Worm (Caenorhabditis elegans) whole organism, midembryonic: ENCODE data around the gene irld-30.
"Not testable (repeated sequence)": the region's sequence is repeated elsewhere in the genome, so short reads cannot be mapped to it uniquely, and the experiment has no call there.

Experiments
- T22C8.4 ChIP-seq: fragments of 200-800 bp; sonication (Bioruptor generic); IDR thresholded peaks from 2 replicates; pipeline ENCODE4 v1.3.6; 2022; ENCODE audit warnings: missing genetic modification characterization, missing compliant biosample characterization
- cog-1 ChIP-seq: sonication (generic microtip); optimal IDR thresholded peaks from 2 replicates; lab custom pipeline; 2016; ENCODE audit warnings: missing genetic modification characterization, missing compliant biosample characterization
- flt-1 ChIP-seq: fragments of 200-800 bp; sonication (Bioruptor generic); IDR thresholded peaks from 2 replicates; pipeline ENCODE4 v1.3.6; 2022; ENCODE audit warnings: missing genetic modification characterization, missing compliant biosample characterization
- klf-2 ChIP-seq: fragments of 200-800 bp; sonication (Bioruptor generic); conservative IDR thresholded peaks from 2 replicates; pipeline ENCODE4 v1.3.6; 2022; ENCODE audit warnings: missing genetic modification reagents, missing genetic modification characterization, missing compliant biosample characterization
- med-1 ChIP-seq: sonication (generic microtip); optimal IDR thresholded peaks from 2 replicates; lab custom pipeline; 2017; ENCODE audit warnings: missing genetic modification characterization, mild to moderate bottlenecking, missing compliant biosample characterization, antibody characterized with exemption, missing genetic modification reagents; ENCODE audit not compliant: insufficient read depth
- ref-1 ChIP-seq: fragments of 200-800 bp; sonication (Bioruptor generic); conservative IDR thresholded peaks from 2 replicates; pipeline ENCODE4 v1.3.6; 2022; ENCODE audit warnings: missing genetic modification reagents, missing genetic modification characterization, missing compliant biosample characterization
- tab-1 ChIP-seq: fragments of 200-800 bp; sonication (Bioruptor generic); IDR thresholded peaks from 2 replicates; pipeline ENCODE4 v1.3.6; 2022; ENCODE audit warnings: missing genetic modification characterization, missing compliant biosample characterization
- ztf-23 ChIP-seq: fragments of 200-800 bp; sonication (Bioruptor generic); IDR thresholded peaks from 2 replicates; pipeline ENCODE4 v1.3.6; 2022; ENCODE audit warnings: missing genetic modification reagents, missing genetic modification characterization, missing compliant biosample characterization
- ztf-29 ChIP-seq: fragments of 200-800 bp; sonication (Bioruptor generic); IDR thresholded peaks from 2 replicates; pipeline ENCODE4 v1.3.6; 2022; ENCODE audit warnings: missing genetic modification reagents, missing genetic modification characterization, missing compliant biosample characterization

Gene irld-30

ce11 chrV:2341285-2341684 lies at the start of gene irld-30:
TSS of gene irld-30 (minus strand) at chrV:2341385.
- TF ChIP-seq T22C8.4 (GFP tag; lab: Robert Waterston, UW): no peak
- no peak for TF ChIP-seq flt-1 (GFP tag; lab: Robert Waterston, UW)
- TF ChIP-seq ztf-29 (GFP tag; lab: Robert Waterston, UW): no peak
- TF ChIP-seq ref-1 (GFP tag; lab: Robert Waterston, UW): no peak
- no peak for TF ChIP-seq ztf-23 (GFP tag; lab: Robert Waterston, UW)
- TF ChIP-seq cog-1 (tag; lab: Kevin White, UChicago): no peak
- TF ChIP-seq med-1 (GFP tag; lab: Kevin White, UChicago): no peak
- no peak for TF ChIP-seq klf-2 (GFP tag; lab: Robert Waterston, UW)
- no peak for TF ChIP-seq tab-1

DNA sequence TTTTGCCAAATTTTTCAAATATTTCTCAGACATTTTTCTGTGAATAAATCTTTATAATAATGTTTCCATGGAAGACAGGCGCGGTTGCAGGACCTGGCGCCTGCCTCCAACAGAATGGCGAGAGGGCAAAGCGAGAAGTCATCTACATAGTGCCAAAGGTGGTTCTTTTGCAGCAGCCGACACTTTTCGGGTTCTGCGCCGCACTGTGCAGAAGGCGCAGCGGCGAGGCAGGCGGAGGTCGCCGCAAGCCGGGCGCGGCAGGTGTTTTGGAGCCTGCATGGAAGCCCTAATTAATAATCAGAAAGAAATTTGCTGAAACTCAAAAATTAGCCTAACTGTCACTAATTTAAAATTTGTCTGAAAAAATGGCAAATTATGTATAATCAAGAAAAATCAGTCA lies 2.4 kb upstream of the irld-30 start:
- TF ChIP-seq T22C8.4 (GFP tag; lab: Robert Waterston, UW) (no peak), ztf-29 (GFP tag; lab: Robert Waterston, UW) (no peak), klf-2 (GFP tag; lab: Robert Waterston, UW) (no peak), flt-1 (GFP tag; lab: Robert Waterston, UW) (no peak)

DNA sequence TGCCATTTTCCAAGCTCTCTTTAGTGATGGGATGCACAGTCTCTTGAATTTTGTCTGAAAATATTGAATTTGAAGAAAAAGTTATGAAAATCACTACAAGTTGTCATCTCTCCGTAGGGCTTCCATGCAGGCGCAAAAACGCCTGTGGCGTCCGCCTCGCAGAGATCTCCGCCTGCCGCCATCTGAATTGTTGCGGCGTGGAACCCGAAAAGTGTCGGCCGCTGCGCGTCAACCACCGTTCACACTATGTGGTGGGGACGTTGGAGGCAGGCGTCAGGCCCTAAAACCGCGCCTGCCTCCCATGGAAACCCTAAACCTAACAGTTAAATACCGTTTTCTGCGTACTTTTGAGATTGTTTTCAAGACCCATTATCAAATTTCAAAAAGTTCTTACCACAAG lies 898 bp upstream of the irld-30 start:
- no peak for TF ChIP-seq T22C8.4 (GFP tag; lab: Robert Waterston, UW)

DNA sequence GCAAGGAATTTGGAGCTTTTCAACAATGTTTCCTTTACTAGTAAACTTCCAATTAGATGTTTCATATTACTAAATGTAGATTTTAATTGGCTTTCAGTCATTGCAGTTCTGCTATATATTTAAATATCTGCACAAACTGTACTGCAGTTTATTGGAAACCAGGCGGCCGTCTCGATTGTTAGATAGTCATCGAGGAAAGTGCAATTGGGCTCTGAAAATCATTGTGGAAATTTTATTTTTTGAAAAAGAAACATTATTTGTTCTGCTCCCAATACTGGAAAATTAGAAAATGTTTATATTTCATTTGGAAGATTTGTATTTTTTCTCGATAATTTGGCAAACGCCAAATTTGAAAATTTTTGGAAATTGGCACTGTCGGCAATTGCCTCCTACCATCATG lies 2.6 kb downstream of the irld-30 start, which contains the start of gene irld-29:
irld-29 (minus strand) TSS at position 101 of the 400 bp plus-strand sequence.
- TF ChIP-seq klf-2 (GFP tag; lab: Robert Waterston, UW) (no peak), cog-1 (tag; lab: Kevin White, UChicago) (no peak), T22C8.4 (GFP tag; lab: Robert Waterston, UW) (no peak), tab-1 (no peak), flt-1 (GFP tag; lab: Robert Waterston, UW) (no peak), ztf-29 (GFP tag; lab: Robert Waterston, UW) (no peak)

- no peak for TF ChIP-seq med-1 (GFP tag; lab: Kevin White, UChicago)
- TF ChIP-seq T22C8.4 (GFP tag; lab: Robert Waterston, UW): no peak
- TF ChIP-seq ztf-29 (GFP tag; lab: Robert Waterston, UW): no peak
- no peak for TF ChIP-seq cog-1 (tag; lab: Kevin White, UChicago)
- TF ChIP-seq ref-1 (GFP tag; lab: Robert Waterston, UW): no peak
These were observed 5.0 kb downstream of the irld-30 start, which contains the start of gene irld-28 for ce11 chrV:2336151-2336550. TSS of gene irld-28 (minus strand) at chrV:2336251.

DNA sequence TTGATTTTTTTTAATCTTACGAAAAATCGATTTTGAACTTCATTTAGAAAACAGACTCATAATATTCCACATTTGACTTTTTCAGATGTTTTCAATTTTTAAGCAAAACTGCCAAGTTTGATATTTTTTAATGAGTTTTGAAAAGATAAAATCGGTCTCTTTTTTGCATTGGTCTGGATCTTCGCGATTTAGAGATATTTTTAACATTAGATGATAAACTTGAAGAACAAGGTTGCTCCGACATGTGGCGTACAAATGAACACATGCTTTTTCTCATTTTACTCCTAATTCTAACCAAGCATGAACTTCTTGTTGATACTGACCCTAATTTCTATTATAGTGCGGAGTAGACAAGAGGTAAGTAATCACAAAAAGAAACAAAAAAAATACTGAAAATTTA lies 9.6 kb downstream of the irld-30 start, which contains the start of gene irld-32:
irld-32 (plus strand) TSS at position 301 of the 400 bp plus-strand sequence.
- TF ChIP-seq ref-1 (GFP tag; lab: Robert Waterston, UW); ztf-29 (GFP tag; lab: Robert Waterston, UW); cog-1 (tag; lab: Kevin White, UChicago): not testable (repeated sequence)

DNA sequence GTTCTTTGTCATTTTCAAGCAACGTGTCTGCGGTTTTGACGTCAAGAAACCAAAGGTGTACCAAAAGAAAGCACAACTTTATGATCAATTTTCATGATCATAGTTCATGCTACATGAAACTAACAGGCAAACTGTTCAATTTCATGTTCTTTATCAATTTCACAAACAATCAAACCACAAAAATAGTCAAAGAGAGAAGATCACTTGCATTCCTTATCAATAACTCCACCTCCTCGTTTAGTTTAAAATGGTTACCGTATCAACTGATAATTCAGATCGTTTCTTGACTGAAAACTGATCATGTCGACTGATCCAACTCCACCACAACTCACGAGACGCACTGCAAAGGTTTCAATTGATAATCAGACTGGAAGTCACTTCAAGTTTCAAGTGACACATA lies 11.1 kb downstream of the irld-30 start, which contains the start of gene pud-1.1:
pud-1.1 (plus strand) TSS at position 301 of the 400 bp plus-strand sequence.
- TF ChIP-seq flt-1 (GFP tag; lab: Robert Waterston, UW); T22C8.4 (GFP tag; lab: Robert Waterston, UW); tab-1: not testable (repeated sequence)

- TF ChIP-seq tab-1: no peak
- TF ChIP-seq T22C8.4 (GFP tag; lab: Robert Waterston, UW): no peak
- TF ChIP-seq cog-1 (tag; lab: Kevin White, UChicago): no peak
These were observed 14.1 kb downstream of the irld-30 start for ce11 chrV:2327124-2327523.

- TF ChIP-seq ztf-29 (GFP tag; lab: Robert Waterston, UW): no peak
- TF ChIP-seq cog-1 (tag; lab: Kevin White, UChicago): no peak
- no peak for TF ChIP-seq med-1 (GFP tag; lab: Kevin White, UChicago)
These were observed 14.8 kb downstream of the irld-30 start, which contains the start of gene pud-4 for ce11 chrV:2326378-2326777. TSS of gene pud-4 (plus strand) at chrV:2326678.

DNA sequence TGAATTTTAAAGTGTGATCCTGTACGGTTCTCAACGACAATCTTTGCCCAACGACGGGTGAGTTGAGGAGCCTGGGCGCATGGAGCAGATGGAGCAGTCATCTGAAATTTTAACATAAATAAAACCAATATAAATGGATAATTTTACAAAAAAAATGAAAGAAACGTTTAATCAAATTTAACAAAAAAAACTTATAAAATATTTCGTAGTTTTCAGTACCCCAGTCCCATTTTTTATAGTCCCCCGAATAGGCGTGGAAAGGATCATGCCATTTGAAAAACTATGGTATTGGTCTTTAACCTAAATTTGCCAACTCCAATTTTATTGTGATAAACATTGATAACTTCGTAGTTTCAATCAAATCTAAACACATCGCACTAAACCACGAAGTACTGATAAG lies 16.1 kb downstream of the irld-30 start, which contains the start of gene pud-3:
pud-3 (minus strand) TSS at position 101 of the 400 bp plus-strand sequence.
- TF ChIP-seq ztf-29 (GFP tag; lab: Robert Waterston, UW) (no peak), flt-1 (GFP tag; lab: Robert Waterston, UW) (no peak), med-1 (GFP tag; lab: Kevin White, UChicago) (no peak), tab-1 (no peak), ztf-23 (GFP tag; lab: Robert Waterston, UW) (no peak), ref-1 (GFP tag; lab: Robert Waterston, UW) (no peak), cog-1 (tag; lab: Kevin White, UChicago) (no peak), klf-2 (GFP tag; lab: Robert Waterston, UW) (no peak), T22C8.4 (GFP tag; lab: Robert Waterston, UW) (no peak)

ce11 chrV:2324260-2324659 lies 16.9 kb downstream of the irld-30 start:
- no peak for TF ChIP-seq ref-1 (GFP tag; lab: Robert Waterston, UW)
- TF ChIP-seq cog-1 (tag; lab: Kevin White, UChicago): no peak
- no peak for TF ChIP-seq ztf-23 (GFP tag; lab: Robert Waterston, UW)
- no peak for TF ChIP-seq T22C8.4 (GFP tag; lab: Robert Waterston, UW)
- TF ChIP-seq flt-1 (GFP tag; lab: Robert Waterston, UW): no peak
- TF ChIP-seq med-1 (GFP tag; lab: Kevin White, UChicago): no peak
- TF ChIP-seq tab-1: no peak
- TF ChIP-seq klf-2 (GFP tag; lab: Robert Waterston, UW): no peak
- TF ChIP-seq ztf-29 (GFP tag; lab: Robert Waterston, UW): no peak
